Worm (Caenorhabditis elegans) whole organism, early embryonic: ENCODE results near the gene act-1.
A peak's percentile ranks its signal among the peaks of the same experiment; 100 is the strongest.

Experiments
- B0310.2 ChIP-seq: sonication (generic microtip); optimal IDR thresholded peaks from 2 replicates; lab custom pipeline; 2016; ENCODE audit warnings: mild to moderate bottlenecking, missing genetic modification characterization, missing compliant biosample characterization
- F13C5.2 ChIP-seq: sonication (generic microtip); optimal IDR thresholded peaks from 2 replicates; lab custom pipeline; 2017; ENCODE audit warnings: mild to moderate bottlenecking, missing genetic modification characterization, inconsistent platforms, missing compliant biosample characterization
- aly-1 ChIP-seq: sonication (generic microtip); optimal IDR thresholded peaks from 2 replicates; lab custom pipeline; 2016; ENCODE audit warnings: missing genetic modification characterization, missing compliant biosample characterization
- ama-1 ChIP-seq: fragments of 150-350 bp; optimal IDR thresholded peaks from 2 replicates; lab custom pipeline; 2014
- ceh-13 ChIP-seq: fragments of 200-800 bp; sonication (Bioruptor generic); optimal IDR thresholded peaks from 2 replicates; lab custom pipeline; 2018; ENCODE audit warnings: mild to moderate bottlenecking, missing genetic modification characterization, missing compliant biosample characterization
- ceh-36 ChIP-seq: sonication (generic microtip); optimal IDR thresholded peaks from 2 replicates; lab custom pipeline; 2016; ENCODE audit warnings: missing genetic modification characterization, inconsistent platforms, missing compliant biosample characterization
- ets-7 ChIP-seq: sonication (generic microtip); optimal IDR thresholded peaks from 2 replicates; lab custom pipeline; 2016; ENCODE audit warnings: missing genotype, missing genetic modification characterization, missing compliant biosample characterization
- flt-1 ChIP-seq: fragments of 200-800 bp; sonication (Bioruptor generic); IDR thresholded peaks from 2 replicates; pipeline ENCODE4 v1.3.6; 2022; ENCODE audit warnings: missing genetic modification characterization, missing compliant biosample characterization
- hmbx-1 ChIP-seq: sonication (generic microtip); optimal IDR thresholded peaks from 2 replicates; lab custom pipeline; 2016; ENCODE audit warnings: mild to moderate bottlenecking, missing genetic modification characterization, missing compliant biosample characterization
- hmg-4 ChIP-seq: fragments of 200-800 bp; sonication (Bioruptor generic); optimal IDR thresholded peaks from 2 replicates; lab custom pipeline; 2018; ENCODE audit warnings: mild to moderate bottlenecking, missing genetic modification characterization, missing compliant biosample characterization
- hnd-1 ChIP-seq: sonication (generic microtip); optimal IDR thresholded peaks from 2 replicates; lab custom pipeline; 2016; ENCODE audit warnings: missing genetic modification characterization, missing compliant biosample characterization
- pes-1 ChIP-seq: fragments of 200-800 bp; sonication (Bioruptor generic); IDR thresholded peaks from 2 replicates; pipeline ENCODE4 v1.3.6; 2022; ENCODE audit warnings: missing genetic modification reagents, missing genetic modification characterization, missing compliant biosample characterization
- scrt-1 ChIP-seq: fragments of 200-800 bp; sonication (Bioruptor generic); IDR thresholded peaks from 2 replicates; pipeline ENCODE4 v1.3.6; 2022; ENCODE audit warnings: missing genetic modification characterization, missing compliant biosample characterization
- sea-1 ChIP-seq: fragments of 200-800 bp; sonication (Bioruptor generic); conservative IDR thresholded peaks from 2 replicates; pipeline ENCODE4 v1.3.6; 2022; ENCODE audit warnings: missing genetic modification characterization, missing compliant biosample characterization
- tbx-11 ChIP-seq: fragments of 200-800 bp; sonication (Bioruptor generic); IDR thresholded peaks from 2 replicates; pipeline ENCODE4 v1.3.6; 2022; ENCODE audit warnings: missing genetic modification characterization, missing compliant biosample characterization
- tbx-37 ChIP-seq: fragments of 200-800 bp; sonication (Bioruptor generic); conservative IDR thresholded peaks from 2 replicates; pipeline ENCODE4 v1.3.6; 2022; ENCODE audit warnings: missing genetic modification reagents, missing genetic modification characterization, missing compliant biosample characterization
- tra-4 ChIP-seq: sonication (generic microtip); optimal IDR thresholded peaks from 2 replicates; lab custom pipeline; 2017; ENCODE audit warnings: missing genetic modification characterization, missing compliant biosample characterization

act-1 gene

DNA sequence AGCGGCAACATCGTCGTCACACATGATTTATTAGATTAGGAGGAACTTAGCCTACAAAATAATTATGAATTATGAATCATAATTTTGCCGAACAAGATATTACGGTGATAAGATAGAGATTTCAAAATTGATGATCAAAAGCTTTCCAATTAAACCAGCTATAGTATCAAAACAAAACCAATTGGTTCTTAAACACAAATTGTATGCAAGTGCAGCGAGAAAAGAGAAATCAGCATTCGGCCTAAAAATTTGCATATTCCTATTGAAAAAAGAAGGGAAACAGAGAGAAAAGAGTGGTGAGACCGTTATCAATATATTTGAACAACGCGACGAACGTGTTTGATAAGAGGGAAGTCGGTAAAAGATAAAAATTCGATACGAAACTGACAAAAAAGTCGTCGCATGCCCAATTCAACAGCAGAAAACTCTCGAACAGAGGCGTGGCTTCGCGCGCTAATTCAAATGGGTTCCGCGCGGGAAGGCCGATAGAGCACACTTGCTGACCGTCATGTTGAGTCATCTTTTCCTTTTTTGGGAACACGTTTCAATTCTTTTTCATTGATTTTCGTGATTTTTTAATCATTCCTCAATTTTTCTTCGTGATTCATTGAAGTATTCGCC lies 2.6 kb upstream of the act-1 start, which contains the start of gene act-2:
act-2 (minus strand) TSS at position 51 of the 621 bp plus-strand sequence.
- no peak for TF ChIP-seq tbx-11
- peak; percentile 38 for TF ChIP-seq B0310.2 (tag; lab: Kevin White, UChicago)
- TF ChIP-seq flt-1 (GFP tag; lab: Robert Waterston, UW) = no peak
- no peak for TF ChIP-seq ets-7
- TF ChIP-seq tbx-37 (GFP tag; lab: Robert Waterston, UW) = no peak

DNA sequence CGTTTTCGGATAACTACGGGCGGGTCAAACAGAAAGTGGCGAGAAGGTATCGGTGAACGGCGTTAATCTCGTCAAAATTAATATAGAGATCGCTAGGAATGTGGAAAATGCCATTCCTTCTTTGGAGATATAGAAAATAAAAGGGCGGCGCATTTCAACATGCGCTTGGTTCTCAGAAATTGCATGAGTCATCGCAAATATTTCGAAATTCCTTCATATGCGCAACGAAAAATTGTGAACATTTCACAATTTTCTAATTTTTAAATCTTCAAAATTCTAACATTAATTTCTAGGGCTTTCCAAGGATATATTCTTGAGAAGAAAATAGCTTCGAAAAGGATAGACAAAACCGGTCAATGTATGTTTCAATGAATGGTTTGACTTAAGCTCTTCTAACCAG lies 2.0 kb upstream of the act-1 start:
- no peak for TF ChIP-seq F13C5.2
- TF ChIP-seq hnd-1 (tag; lab: Kevin White, UChicago) = no peak
- TF ChIP-seq tbx-37 (GFP tag; lab: Robert Waterston, UW) = no peak
- no peak for TF ChIP-seq tbx-11
- no peak for TF ChIP-seq B0310.2 (tag; lab: Kevin White, UChicago)
- TF ChIP-seq scrt-1 (GFP tag; lab: Robert Waterston, UW) = no peak
- no peak for TF ChIP-seq aly-1 (tag; lab: Kevin White, UChicago)
- no peak for TF ChIP-seq hmbx-1
- no peak for TF ChIP-seq pes-1 (GFP tag; lab: Robert Waterston, UW)
- TF ChIP-seq tra-4 (tag; lab: Kevin White, UChicago) = no peak
- TF ChIP-seq ceh-36 (tag; lab: Kevin White, UChicago) = no peak
- no peak for TF ChIP-seq hmg-4 (GFP tag; lab: Kevin White, UChicago)
- no peak for TF ChIP-seq ets-7
- TF ChIP-seq ama-1 (lab: Kevin White, UChicago) = no peak
- TF ChIP-seq sea-1 (GFP tag; lab: Robert Waterston, UW) = no peak

DNA sequence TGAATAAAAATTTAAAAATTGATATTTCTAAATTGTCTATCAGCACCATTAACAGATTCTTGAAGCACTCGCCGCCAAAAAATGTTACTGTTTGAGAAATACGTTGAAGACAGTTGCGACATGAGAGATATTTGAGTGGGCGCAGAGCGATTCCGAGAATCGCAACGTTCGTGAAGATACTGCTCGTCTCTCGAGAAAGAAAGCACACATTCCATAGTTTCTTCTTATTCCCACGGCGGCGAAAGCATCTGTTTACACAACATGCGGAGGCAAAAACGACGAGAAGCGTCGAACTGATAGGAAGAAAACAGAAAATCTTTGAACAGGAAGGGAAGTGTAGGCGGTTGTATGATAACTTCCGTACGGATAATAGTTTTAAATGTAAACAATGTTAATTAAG lies 1.6 kb downstream of the act-1 start:
- no peak for TF ChIP-seq ceh-13 (GFP tag; lab: Kevin White, UChicago)
- no peak for TF ChIP-seq ceh-36 (tag; lab: Kevin White, UChicago)
- no peak for TF ChIP-seq tbx-37 (GFP tag; lab: Robert Waterston, UW)
- no peak for TF ChIP-seq hmbx-1
- TF ChIP-seq sea-1 (GFP tag; lab: Robert Waterston, UW) = no peak
- TF ChIP-seq tbx-11 = no peak
- no peak for TF ChIP-seq ets-7
- no peak for TF ChIP-seq aly-1 (tag; lab: Kevin White, UChicago)
- no peak for TF ChIP-seq ama-1 (lab: Kevin White, UChicago)
- TF ChIP-seq B0310.2 (tag; lab: Kevin White, UChicago) = no peak
- TF ChIP-seq hnd-1 (tag; lab: Kevin White, UChicago) = no peak
- TF ChIP-seq hmg-4 (GFP tag; lab: Kevin White, UChicago) = no peak
- TF ChIP-seq flt-1 (GFP tag; lab: Robert Waterston, UW) = no peak
- TF ChIP-seq pes-1 (GFP tag; lab: Robert Waterston, UW) = no peak
- no peak for TF ChIP-seq F13C5.2
- no peak for TF ChIP-seq scrt-1 (GFP tag; lab: Robert Waterston, UW)
- no peak for TF ChIP-seq tra-4 (tag; lab: Kevin White, UChicago)

DNA sequence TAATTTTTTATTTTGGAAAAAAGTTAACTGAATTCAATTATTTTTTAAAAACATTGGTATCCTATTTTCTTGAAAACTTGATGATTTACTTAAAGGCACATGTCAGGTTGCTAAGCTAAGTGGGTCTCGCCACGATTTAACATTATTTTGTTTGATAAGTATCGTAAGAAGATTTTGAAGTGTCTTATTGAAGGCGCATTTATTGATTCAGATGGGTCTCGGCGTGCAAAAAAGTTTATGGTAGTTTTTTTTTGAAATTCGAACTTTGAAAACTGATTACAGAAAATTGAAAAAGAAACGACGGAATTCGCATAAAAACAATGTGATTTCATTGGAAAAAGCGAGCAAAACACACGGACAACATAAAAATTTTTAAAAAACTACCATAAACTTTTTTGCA lies 2.1 kb downstream of the act-1 start:
- TF ChIP-seq scrt-1 (GFP tag; lab: Robert Waterston, UW) (no peak), ets-7 (no peak), flt-1 (GFP tag; lab: Robert Waterston, UW) (no peak), sea-1 (GFP tag; lab: Robert Waterston, UW) (no peak), tbx-11 (no peak), aly-1 (tag; lab: Kevin White, UChicago) (no peak), ceh-13 (GFP tag; lab: Kevin White, UChicago) (no peak), hnd-1 (tag; lab: Kevin White, UChicago) (no peak)

DNA sequence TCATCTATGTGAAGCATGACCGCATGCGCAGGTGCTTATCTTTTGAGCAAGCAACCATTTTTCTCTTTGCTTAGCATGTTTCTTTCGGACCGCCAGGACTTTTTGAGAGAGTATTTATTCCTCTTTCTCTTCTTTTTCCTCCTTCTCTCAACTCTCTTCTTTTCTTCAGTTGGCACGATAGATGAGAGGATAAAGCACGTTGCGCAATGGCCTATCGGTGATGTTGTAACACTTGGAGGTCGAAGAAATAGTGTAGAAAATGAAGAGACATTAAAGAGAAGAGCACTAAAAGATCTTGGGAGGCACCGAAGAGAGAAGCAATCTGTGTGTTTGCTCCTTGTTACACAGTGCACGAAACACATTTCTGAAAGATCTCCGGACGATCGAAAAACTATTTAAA lies 2.8 kb downstream of the act-1 start:
- TF ChIP-seq sea-1 (GFP tag; lab: Robert Waterston, UW) (no peak), tbx-37 (GFP tag; lab: Robert Waterston, UW) (no peak), F13C5.2 (peak; percentile 35), hmg-4 (GFP tag; lab: Kevin White, UChicago) (peak; percentile 22), tbx-11 (no peak), ceh-13 (GFP tag; lab: Kevin White, UChicago) (no peak)

DNA sequence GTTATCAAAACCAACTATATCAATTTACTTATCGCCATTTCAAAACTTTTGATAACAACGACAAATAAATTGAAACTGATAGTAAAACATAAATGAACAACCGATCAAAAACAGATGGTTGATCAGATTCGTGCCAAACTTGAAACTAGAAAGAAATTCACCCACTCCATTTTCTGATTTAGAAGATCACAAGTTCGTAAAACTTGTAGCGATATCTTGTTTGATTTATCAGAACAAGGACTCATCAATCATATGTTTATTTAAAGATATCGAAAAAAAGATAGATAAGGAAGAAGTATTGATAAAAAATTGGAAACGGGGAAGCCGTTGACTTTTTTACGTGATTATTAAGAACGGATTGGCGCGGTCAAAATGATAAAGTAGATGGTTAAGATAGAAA lies 6.3 kb downstream of the act-1 start:
- TF ChIP-seq B0310.2 (tag; lab: Kevin White, UChicago) = no peak
- TF ChIP-seq aly-1 (tag; lab: Kevin White, UChicago) = no peak
- TF ChIP-seq sea-1 (GFP tag; lab: Robert Waterston, UW) = no peak
- no peak for TF ChIP-seq tra-4 (tag; lab: Kevin White, UChicago)
- TF ChIP-seq ama-1 (lab: Kevin White, UChicago) = no peak
- TF ChIP-seq tbx-37 (GFP tag; lab: Robert Waterston, UW) = no peak
- TF ChIP-seq tbx-11 = no peak
- no peak for TF ChIP-seq hmbx-1

DNA sequence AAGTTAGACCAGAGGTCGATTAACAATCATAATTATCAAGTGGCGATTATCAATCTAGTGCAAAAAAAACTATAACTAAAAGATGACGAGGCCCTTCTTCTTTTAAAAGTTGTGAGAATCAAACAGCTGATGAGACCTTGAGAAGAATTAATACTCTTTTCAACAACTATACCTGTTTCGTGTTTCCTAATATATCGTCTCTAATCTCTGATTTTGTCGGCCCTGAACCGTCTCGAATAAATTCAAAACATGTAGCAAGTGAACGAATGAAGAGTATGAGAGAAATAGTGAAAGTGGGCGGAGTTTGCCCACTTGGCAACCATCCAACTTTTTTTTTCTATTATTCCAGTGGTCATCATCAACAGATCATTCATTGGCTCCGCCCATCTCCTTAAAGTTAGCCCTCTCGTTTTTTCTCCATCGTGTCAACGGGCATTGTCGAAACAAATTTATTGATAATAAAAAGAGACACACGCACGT lies 6.7 kb downstream of the act-1 start, which contains the start of gene Y42A5A.1:
Y42A5A.1 (plus strand) TSS at position 430 of the 480 bp plus-strand sequence.
- TF ChIP-seq B0310.2 (tag; lab: Kevin White, UChicago) (no peak), ets-7 (no peak), aly-1 (tag; lab: Kevin White, UChicago) (no peak), hmbx-1 (no peak), hmg-4 (GFP tag; lab: Kevin White, UChicago) (no peak), F13C5.2 (no peak), scrt-1 (GFP tag; lab: Robert Waterston, UW) (no peak), pes-1 (GFP tag; lab: Robert Waterston, UW) (no peak), tbx-37 (GFP tag; lab: Robert Waterston, UW) (no peak), tbx-11 (no peak), ceh-13 (GFP tag; lab: Kevin White, UChicago) (no peak), ama-1 (lab: Kevin White, UChicago) (no peak)
